Fruit fly (Drosophila melanogaster): ENCODE results near the gene unc-4.

The unc-4 gene

DNA sequence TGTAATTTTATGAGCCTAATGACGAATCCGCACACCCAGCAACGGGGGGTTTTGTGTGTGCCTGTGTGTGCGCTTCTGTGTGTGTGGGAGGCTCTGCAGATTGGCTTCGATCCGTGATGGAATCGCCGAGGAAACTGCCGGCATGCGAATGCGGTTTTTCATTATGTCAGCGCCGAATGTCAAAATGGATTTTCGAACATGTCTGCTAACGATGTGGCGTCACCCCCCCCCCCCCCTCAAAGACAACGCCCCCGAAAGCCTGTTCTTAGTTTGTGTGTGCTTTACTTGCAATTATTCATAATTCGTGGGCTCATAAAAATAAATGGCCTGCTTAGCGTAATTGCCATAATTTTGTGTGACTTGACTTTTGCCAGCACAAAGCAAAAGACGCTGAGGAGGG is 4.7 kb upstream of the unc-4 start:
- TF ChIP-seq Mnt (GFP tag; optimal IDR thresholded peaks at IDR 0.05) = no peak
- no peak for TF ChIP-seq cnc (optimal IDR thresholded peaks at IDR 0.05)
- TF ChIP-seq tj (GFP tag; optimal IDR thresholded peaks at IDR 0.05) = no peak
- no peak for TF ChIP-seq CG7045 (GFP tag; optimal IDR thresholded peaks at IDR 0.05)
- no peak for TF ChIP-seq Crg-1 (GFP tag; optimal IDR thresholded peaks at IDR 0.05)
- TF ChIP-seq CG5204 (GFP tag; optimal IDR thresholded peaks at IDR 0.05) = no peak
- TF ChIP-seq CG1620 (GFP tag; optimal IDR thresholded peaks at IDR 0.05) = no peak
- TF ChIP-seq Hr96 (GFP tag; optimal IDR thresholded peaks at IDR 0.05) = no peak
- no peak for TF ChIP-seq CG33017 (tag; optimal IDR thresholded peaks at IDR 0.05)
- TF ChIP-seq CG12768 (GFP tag; optimal IDR thresholded peaks at IDR 0.05) = no peak
- no peak for TF ChIP-seq toe (GFP tag; optimal IDR thresholded peaks at IDR 0.05)
- TF ChIP-seq Clk (GFP tag; optimal IDR thresholded peaks at IDR 0.05) = no peak
- no peak for TF ChIP-seq cic (GFP tag; optimal IDR thresholded peaks at IDR 0.05)
- TF ChIP-seq CG11617 (GFP tag; optimal IDR thresholded peaks at IDR 0.05) = no peak

DNA sequence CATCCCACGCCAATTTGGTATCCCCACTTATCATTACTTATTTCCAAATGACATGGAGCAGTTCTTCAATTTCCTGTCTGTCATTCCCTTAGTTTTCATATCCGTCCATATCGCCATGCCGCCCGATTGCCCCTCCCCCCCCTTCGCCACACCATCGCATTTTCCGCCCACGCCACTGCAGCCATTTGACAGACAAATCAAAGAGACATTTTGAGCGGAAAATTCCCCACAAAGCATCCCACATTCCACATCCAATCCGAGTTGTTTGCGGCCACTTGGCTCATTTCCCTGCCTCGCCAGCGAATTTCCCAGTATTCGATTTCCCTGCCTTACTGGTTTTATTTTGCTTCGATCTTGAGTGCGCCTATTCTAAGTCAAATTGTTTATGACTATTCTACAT is 3.5 kb upstream of the unc-4 start:
- TF ChIP-seq cnc (optimal IDR thresholded peaks at IDR 0.05) = no peak
- no peak for TF ChIP-seq ovo (GFP tag; optimal IDR thresholded peaks at IDR 0.05)
- no peak for TF ChIP-seq CG11617 (GFP tag; optimal IDR thresholded peaks at IDR 0.05)
- TF ChIP-seq CG12768 (GFP tag; optimal IDR thresholded peaks at IDR 0.05) = no peak
- TF ChIP-seq CG7101 (tag; optimal IDR thresholded peaks at IDR 0.05) = no peak
- TF ChIP-seq CG7045 (GFP tag; optimal IDR thresholded peaks at IDR 0.05) = no peak
- TF ChIP-seq CG33017 (tag; optimal IDR thresholded peaks at IDR 0.05) = no peak
- TF ChIP-seq CG5204 (GFP tag; optimal IDR thresholded peaks at IDR 0.05) = no peak
- no peak for TF ChIP-seq toe (GFP tag; optimal IDR thresholded peaks at IDR 0.05)
- no peak for TF ChIP-seq Crg-1 (GFP tag; optimal IDR thresholded peaks at IDR 0.05)
- TF ChIP-seq CG14711 (tag; optimal IDR thresholded peaks at IDR 0.05) = no peak
- no peak for TF ChIP-seq tj (GFP tag; optimal IDR thresholded peaks at IDR 0.05)
- TF ChIP-seq kay (GFP tag; ENCODE audit: borderline replicate concordance) = no peak
- TF ChIP-seq CG1620 (GFP tag; optimal IDR thresholded peaks at IDR 0.05) = no peak
- TF ChIP-seq bab1 (GFP tag; optimal IDR thresholded peaks at IDR 0.05) = no peak
- TF ChIP-seq Mnt (GFP tag; optimal IDR thresholded peaks at IDR 0.05) = no peak
- no peak for TF ChIP-seq pad (GFP tag; optimal IDR thresholded peaks at IDR 0.05)
- no peak for TF ChIP-seq Hr96 (GFP tag; optimal IDR thresholded peaks at IDR 0.05)
- no peak for TF ChIP-seq Clk (GFP tag; optimal IDR thresholded peaks at IDR 0.05)
- TF ChIP-seq cic (GFP tag; optimal IDR thresholded peaks at IDR 0.05) = no peak

- no peak for TF ChIP-seq tj (GFP tag; optimal IDR thresholded peaks at IDR 0.05)
- TF ChIP-seq pad (GFP tag; optimal IDR thresholded peaks at IDR 0.05) = no peak
- TF ChIP-seq ovo (GFP tag; optimal IDR thresholded peaks at IDR 0.05) = no peak
- no peak for TF ChIP-seq CG14711 (tag; optimal IDR thresholded peaks at IDR 0.05)
- TF ChIP-seq CG12768 (GFP tag; optimal IDR thresholded peaks at IDR 0.05) = no peak
- TF ChIP-seq cnc (optimal IDR thresholded peaks at IDR 0.05) = no peak
- no peak for TF ChIP-seq CG5204 (GFP tag; optimal IDR thresholded peaks at IDR 0.05)
- no peak for TF ChIP-seq Mnt (GFP tag; optimal IDR thresholded peaks at IDR 0.05)
- no peak for TF ChIP-seq CG11617 (GFP tag; optimal IDR thresholded peaks at IDR 0.05)
- no peak for TF ChIP-seq CG7101 (tag; optimal IDR thresholded peaks at IDR 0.05)
- no peak for TF ChIP-seq kay (GFP tag; ENCODE audit: borderline replicate concordance)
- TF ChIP-seq CG7045 (GFP tag; optimal IDR thresholded peaks at IDR 0.05) = no peak
- TF ChIP-seq toe (GFP tag; optimal IDR thresholded peaks at IDR 0.05) = no peak
- TF ChIP-seq bab1 (GFP tag; optimal IDR thresholded peaks at IDR 0.05) = no peak
- TF ChIP-seq Crg-1 (GFP tag; optimal IDR thresholded peaks at IDR 0.05) = no peak
- no peak for TF ChIP-seq CG1620 (GFP tag; optimal IDR thresholded peaks at IDR 0.05)
- no peak for TF ChIP-seq Clk (GFP tag; optimal IDR thresholded peaks at IDR 0.05)
- TF ChIP-seq cic (GFP tag; optimal IDR thresholded peaks at IDR 0.05) = no peak
- TF ChIP-seq Hr96 (GFP tag; optimal IDR thresholded peaks at IDR 0.05) = no peak
- TF ChIP-seq CG33017 (tag; optimal IDR thresholded peaks at IDR 0.05) = no peak
Measured at dm6 chrX:17769179-17769578, 810 bp downstream of the unc-4 start.

DNA sequence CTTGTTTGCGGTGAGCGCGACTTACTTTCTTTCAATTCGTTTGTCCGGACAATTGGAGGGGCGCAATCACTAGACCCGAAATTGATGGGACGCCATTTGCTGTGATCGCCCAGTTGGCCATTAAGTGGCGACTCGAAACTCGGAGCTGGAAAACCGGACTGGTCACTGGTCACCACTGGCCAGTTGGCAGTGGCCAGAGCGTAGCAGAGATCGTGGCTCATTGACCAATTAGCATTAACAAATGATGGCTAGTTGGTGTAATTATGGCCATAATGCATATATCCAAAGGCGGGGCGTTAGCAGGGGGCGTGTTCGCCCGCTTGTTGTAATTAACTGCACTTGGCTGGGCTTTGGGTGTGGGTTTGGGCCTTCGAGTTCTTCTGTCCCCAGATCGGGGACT is 3.5 kb downstream of the unc-4 start:
- TF ChIP-seq CG7045 (GFP tag; optimal IDR thresholded peaks at IDR 0.05) = no peak
- no peak for TF ChIP-seq pad (GFP tag; optimal IDR thresholded peaks at IDR 0.05)
- TF ChIP-seq CG7101 (tag; optimal IDR thresholded peaks at IDR 0.05) = no peak
- no peak for TF ChIP-seq ovo (GFP tag; optimal IDR thresholded peaks at IDR 0.05)
- TF ChIP-seq cic (GFP tag; optimal IDR thresholded peaks at IDR 0.05) = no peak
- no peak for TF ChIP-seq CG14711 (tag; optimal IDR thresholded peaks at IDR 0.05)
- no peak for TF ChIP-seq Crg-1 (GFP tag; optimal IDR thresholded peaks at IDR 0.05)

DNA sequence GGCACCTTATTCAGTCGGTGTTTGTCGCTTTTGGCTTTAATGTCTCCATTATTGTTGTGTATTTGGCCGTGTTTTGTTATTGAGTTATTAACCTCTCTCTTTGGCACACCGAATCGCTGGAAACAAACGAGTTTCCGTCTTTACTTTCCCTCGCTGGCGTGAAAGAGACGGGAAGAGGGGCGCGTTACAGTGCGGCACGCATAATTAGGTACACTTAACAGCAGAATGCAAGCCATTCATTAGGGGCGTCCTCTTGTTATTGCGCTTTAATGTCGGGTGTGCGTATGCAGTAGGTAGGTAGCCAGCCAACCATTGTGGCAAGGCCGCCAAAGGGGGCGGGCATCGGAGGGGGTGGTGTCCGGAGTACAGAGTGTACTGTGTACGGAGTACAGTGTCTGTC is 6.2 kb downstream of the unc-4 start:
- TF ChIP-seq CG12768 (GFP tag; optimal IDR thresholded peaks at IDR 0.05) (no peak), bab1 (GFP tag; optimal IDR thresholded peaks at IDR 0.05) (no peak), Crg-1 (GFP tag; optimal IDR thresholded peaks at IDR 0.05) (no peak), ovo (GFP tag; optimal IDR thresholded peaks at IDR 0.05) (no peak), kay (GFP tag; ENCODE audit: borderline replicate concordance) (no peak), pad (GFP tag; optimal IDR thresholded peaks at IDR 0.05) (no peak), CG33017 (tag; optimal IDR thresholded peaks at IDR 0.05) (no peak), Mnt (GFP tag; optimal IDR thresholded peaks at IDR 0.05) (no peak), CG1620 (GFP tag; optimal IDR thresholded peaks at IDR 0.05) (no peak), cnc (optimal IDR thresholded peaks at IDR 0.05) (no peak), Clk (GFP tag; optimal IDR thresholded peaks at IDR 0.05) (no peak), tj (GFP tag; optimal IDR thresholded peaks at IDR 0.05) (no peak), cic (GFP tag; optimal IDR thresholded peaks at IDR 0.05) (no peak), CG5204 (GFP tag; optimal IDR thresholded peaks at IDR 0.05) (no peak), CG11617 (GFP tag; optimal IDR thresholded peaks at IDR 0.05) (no peak)

- TF ChIP-seq CG7101 (tag; optimal IDR thresholded peaks at IDR 0.05) (no peak), cnc (optimal IDR thresholded peaks at IDR 0.05) (no peak), Crg-1 (GFP tag; optimal IDR thresholded peaks at IDR 0.05) (no peak), Hr96 (GFP tag; optimal IDR thresholded peaks at IDR 0.05) (no peak), bab1 (GFP tag; optimal IDR thresholded peaks at IDR 0.05) (no peak), tj (GFP tag; optimal IDR thresholded peaks at IDR 0.05) (no peak), toe (GFP tag; optimal IDR thresholded peaks at IDR 0.05) (no peak), CG5204 (GFP tag; optimal IDR thresholded peaks at IDR 0.05) (no peak), CG7045 (GFP tag; optimal IDR thresholded peaks at IDR 0.05) (no peak), CG12768 (GFP tag; optimal IDR thresholded peaks at IDR 0.05) (no peak), pad (GFP tag; optimal IDR thresholded peaks at IDR 0.05) (no peak), CG11617 (GFP tag; optimal IDR thresholded peaks at IDR 0.05) (no peak)
Measured at dm6 chrX:17780295-17780694, 11.9 kb downstream of the unc-4 start.

All from whole organism, adult.